Worm (Caenorhabditis elegans): ENCODE measurements around the gene famp-1.
"Not testable (repeated sequence)": the region's sequence is repeated elsewhere in the genome, so short reads cannot be mapped to it uniquely, and the experiment has no call there.

The famp-1 gene

DNA sequence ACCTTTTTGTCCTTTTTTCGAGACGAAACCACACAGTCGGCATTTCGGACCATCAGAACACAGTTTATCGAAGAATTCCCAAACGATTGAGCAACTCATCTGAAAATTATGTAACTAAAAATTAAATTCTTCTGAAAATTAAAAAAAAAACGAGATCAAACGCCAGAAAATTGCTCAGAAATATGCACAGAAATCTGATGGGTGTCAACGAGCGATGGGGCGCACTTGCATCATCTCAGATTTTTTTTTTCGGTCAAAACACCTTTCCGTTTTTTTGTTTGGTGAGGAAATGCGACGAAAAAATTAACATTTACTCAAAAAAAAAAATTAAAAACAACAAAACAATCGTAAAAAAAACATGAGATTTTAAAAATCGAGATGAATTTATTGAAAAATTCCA is 46.7 kb downstream of the famp-1 start, which contains the start of gene T04C4.3:
TSS of gene T04C4.3 (minus strand) at position 101 of the 400 bp plus-strand sequence.
- not testable (repeated sequence) for TF ChIP-seq mxl-1 (tag; optimal IDR thresholded peaks at IDR 0.05); ceh-79 (tag; optimal IDR thresholded peaks at IDR 0.05); dpl-1 (GFP tag; optimal IDR thresholded peaks at IDR 0.05)
